Fruit fly (Drosophila melanogaster) Kc167 (cell line): ENCODE results near the gene CG12546.

Experiments used
- insv ChIP-seq: fragments of >200 bp; optimal IDR thresholded peaks from 3 replicates; lab custom pipeline; 2018; ENCODE audit warnings: missing external identifiers
- psq ChIP-seq: fragments of >200 bp; optimal IDR thresholded peaks from 2 replicates; lab custom pipeline; 2017; ENCODE audit warnings: missing external identifiers

dm6 chr3L:22721991-22722390, 28.4 kb upstream of the CG12546 start, which contains the start of gene CG14451:
- no peak for TF ChIP-seq insv (lab: Kevin White, UChicago)
- TF ChIP-seq psq (lab: Kevin White, UChicago) = no peak
